Worm (Caenorhabditis elegans): ENCODE measurements around the gene T07E3.4.

DNA sequence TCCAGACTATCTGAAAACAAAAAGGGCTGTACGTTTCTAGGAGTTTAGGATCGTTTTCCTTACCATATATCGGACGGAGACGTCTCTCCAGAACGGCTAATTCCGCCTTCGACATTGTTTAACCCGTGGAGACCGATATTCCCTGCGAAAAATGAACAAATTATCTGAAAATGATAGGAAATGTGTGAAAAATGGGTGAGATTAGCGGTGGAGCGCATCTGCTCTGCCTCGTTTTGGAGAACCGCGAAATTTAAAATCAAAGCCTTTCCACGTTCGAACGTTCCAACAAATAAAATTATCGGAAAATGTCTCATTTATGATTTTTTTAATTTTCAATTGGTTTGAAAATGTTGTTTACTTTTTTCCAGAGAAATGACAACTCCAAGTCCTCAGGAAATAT is 28.5 kb upstream of the T07E3.4 start, which contains the start of the genes cra-1 and kbp-1:
- TF ChIP-seq klf-2 (GFP tag; conservative IDR thresholded peaks at IDR 0.05) (no peak), flt-1 (GFP tag; IDR thresholded peaks at IDR 0.05) (no peak), cog-1 (tag; optimal IDR thresholded peaks at IDR 0.05) (no peak), med-1 (GFP tag; optimal IDR thresholded peaks at IDR 0.05; ENCODE audit: insufficient read depth) (no peak), ref-1 (GFP tag; conservative IDR thresholded peaks at IDR 0.05) (no peak)
